5 fruit fly cellular contexts compared by ENCODE assay signal in genomic region chr3R:16336327-16337052, dm6.
TF ChIP-seq lines count a peak whose summit lies in the region.

No protein-coding gene starts in this region.

- TF ChIP-seq CTCF in whole organism, embryonic (GFP tag; optimal IDR thresholded peaks at IDR 0.05; lab: Kevin White, UChicago), result no peak

TF ChIP-seq in whole organism, adult, 20 proteins besides CTCF, POLR2A, EP300 and RAD21:
- TF ChIP-seq CG7101 (tag; optimal IDR thresholded peaks at IDR 0.05; lab: Kevin White, UChicago) (no peak), pad (GFP tag; optimal IDR thresholded peaks at IDR 0.05; lab: Kevin White, UChicago) (no peak), Hr96 (GFP tag; optimal IDR thresholded peaks at IDR 0.05; lab: Kevin White, UChicago) (no peak), CG12768 (GFP tag; optimal IDR thresholded peaks at IDR 0.05; lab: Kevin White, UChicago) (peak; percentile 24), CG5204 (GFP tag; optimal IDR thresholded peaks at IDR 0.05; lab: Kevin White, UChicago) (no peak), CG33017 (tag; optimal IDR thresholded peaks at IDR 0.05; lab: Kevin White, UChicago) (peak; percentile 10), cic (GFP tag; optimal IDR thresholded peaks at IDR 0.05; lab: Kevin White, UChicago) (no peak), tj (GFP tag; optimal IDR thresholded peaks at IDR 0.05; lab: Kevin White, UChicago) (peak; percentile 28), kay (GFP tag; lab: Kevin White, UChicago; ENCODE audit: borderline replicate concordance) (peak; percentile 86)

TF ChIP-seq in whole organism, embryonic, 481 proteins besides CTCF, POLR2A, EP300 and RAD21 (continues in another document):
- TF ChIP-seq twi (tag; optimal IDR thresholded peaks at IDR 0.05; lab: Kevin White, UChicago) (no peak), Hey (tag; optimal IDR thresholded peaks at IDR 0.05; lab: Kevin White, UChicago) (peak; percentile 26), Med (GFP tag; lab: Kevin White, UChicago) (peak; percentile 55), kay (GFP tag; optimal IDR thresholded peaks at IDR 0.05; lab: Kevin White, UChicago) (no peak), Ets65A (GFP tag; lab: Kevin White, UChicago) (peak; percentile 24), CG2678 (tag; optimal IDR thresholded peaks at IDR 0.05; lab: Kevin White, UChicago) (peak; percentile 33), bab2 (GFP tag; optimal IDR thresholded peaks at IDR 0.05; lab: Kevin White, UChicago) (peak; percentile 11), CG15601 (tag; optimal IDR thresholded peaks at IDR 0.05; lab: Kevin White, UChicago) (no peak), CG11398 (GFP tag; optimal IDR thresholded peaks at IDR 0.05; lab: Kevin White, UChicago) (no peak), CG6765 (GFP tag; optimal IDR thresholded peaks at IDR 0.05; lab: Kevin White, UChicago) (no peak), Poxn (GFP tag; IDR thresholded peaks at IDR 0.05; lab: Robert Waterston, UW) (no peak), CG4360 (GFP tag; IDR thresholded peaks at IDR 0.05; lab: Robert Waterston, UW) (0 out of 2 replicates have a peak, but pooled peaks have one; percentile 18), ro (GFP tag; IDR thresholded peaks at IDR 0.05; lab: Robert Waterston, UW) (no peak), grau (tag; optimal IDR thresholded peaks at IDR 0.05; lab: Kevin White, UChicago) (peak; percentile 5), CG30403 (GFP tag; optimal IDR thresholded peaks at IDR 0.05; lab: Kevin White, UChicago) (peak; percentile 2), CG7839 (tag; optimal IDR thresholded peaks at IDR 0.05; lab: Kevin White, UChicago) (peak; percentile 17), Lpt (GFP tag; optimal IDR thresholded peaks at IDR 0.05; lab: Kevin White, UChicago) (no peak), lola (GFP tag; optimal IDR thresholded peaks at IDR 0.05; lab: Kevin White, UChicago) (peak in 1 of 3 experiments; percentile 27), kni (GFP tag; optimal IDR thresholded peaks at IDR 0.05; lab: Kevin White, UChicago) (peak; percentile 91), Oli (tag; optimal IDR thresholded peaks at IDR 0.05; lab: Kevin White, UChicago) (peak; percentile 7), CG11504 (tag; optimal IDR thresholded peaks at IDR 0.05; lab: Kevin White, UChicago) (peak; percentile 42)

TF ChIP-seq in whole organism, prepupa, 60 proteins besides CTCF, POLR2A, EP300 and RAD21 (continues in another document):
- TF ChIP-seq spab (GFP tag; optimal IDR thresholded peaks at IDR 0.05; lab: Kevin White, UChicago) (no peak), eg (GFP tag; IDR thresholded peaks at IDR 0.05; lab: Robert Waterston, UW) (0 out of 3 replicates have a peak, but pooled peaks have one; percentile 43), CG6163 (GFP tag; IDR thresholded peaks at IDR 0.05; lab: Robert Waterston, UW) (no peak), Eip78C (GFP tag; lab: Kevin White, UChicago) (peak; percentile 94), cyc (GFP tag; optimal IDR thresholded peaks at IDR 0.05; lab: Kevin White, UChicago) (peak; percentile 39), Hr39 (GFP tag; optimal IDR thresholded peaks at IDR 0.05; lab: Kevin White, UChicago) (peak; percentile 56), Sox14 (GFP tag; optimal IDR thresholded peaks at IDR 0.05; lab: Kevin White, UChicago) (peak; percentile 38), CG6808 (GFP tag; optimal IDR thresholded peaks at IDR 0.05; lab: Kevin White, UChicago) (no peak), CG31627 (GFP tag; optimal IDR thresholded peaks at IDR 0.05; lab: Kevin White, UChicago) (peak; percentile 46), pdm3 (GFP tag; optimal IDR thresholded peaks at IDR 0.05; lab: Kevin White, UChicago) (peak; percentile 53), CG10669 (GFP tag; optimal IDR thresholded peaks at IDR 0.05; lab: Kevin White, UChicago) (peak; percentile 4), CG3919 (GFP tag; optimal IDR thresholded peaks at IDR 0.05; lab: Kevin White, UChicago) (peak; percentile 18), CG4318 (GFP tag; optimal IDR thresholded peaks at IDR 0.05; lab: Kevin White, UChicago) (peak; percentile 70), Eip75B (GFP tag; optimal IDR thresholded peaks at IDR 0.05; lab: Kevin White, UChicago) (peak; percentile 28), lz (GFP tag; optimal IDR thresholded peaks at IDR 0.05; lab: Kevin White, UChicago) (peak; percentile 62), CG8632 (GFP tag; optimal IDR thresholded peaks at IDR 0.05; lab: Kevin White, UChicago) (no peak), Blimp-1 (GFP tag; optimal IDR thresholded peaks at IDR 0.05; lab: Kevin White, UChicago) (no peak), CG32006 (GFP tag; optimal IDR thresholded peaks at IDR 0.05; lab: Kevin White, UChicago) (peak; percentile 90), CG10631 (GFP tag; optimal IDR thresholded peaks at IDR 0.05; lab: Kevin White, UChicago) (peak; percentile 38), CG3032 (tag; optimal IDR thresholded peaks at IDR 0.05; lab: Kevin White, UChicago) (no peak), esn (GFP tag; optimal IDR thresholded peaks at IDR 0.05; lab: Kevin White, UChicago) (peak; percentile 66), net (GFP tag; optimal IDR thresholded peaks at IDR 0.05; lab: Kevin White, UChicago) (peak; percentile 45)

TF ChIP-seq in whole organism, pupa, 21 proteins besides CTCF, POLR2A, EP300 and RAD21:
- TF ChIP-seq gl (tag; optimal IDR thresholded peaks at IDR 0.05; lab: Kevin White, UChicago) (no peak), CG4496 (GFP tag; IDR thresholded peaks at IDR 0.05; lab: Robert Waterston, UW) (0 out of 3 replicates have a peak, but pooled peaks have one; percentile 21), CG17806 (tag; optimal IDR thresholded peaks at IDR 0.05; lab: Kevin White, UChicago) (peak; percentile 15), Pif1A (GFP tag; optimal IDR thresholded peaks at IDR 0.05; lab: Kevin White, UChicago) (peak; percentile 41), CG32121 (GFP tag; IDR thresholded peaks at IDR 0.05; lab: Robert Waterston, UW) (no peak), CG14655 (GFP tag; optimal IDR thresholded peaks at IDR 0.05; lab: Kevin White, UChicago) (peak; percentile 75), CG8301 (tag; optimal IDR thresholded peaks at IDR 0.05; lab: Kevin White, UChicago) (peak; percentile 69), Snoo (tag; optimal IDR thresholded peaks at IDR 0.05; lab: Kevin White, UChicago) (peak; percentile 8), D1 (tag; optimal IDR thresholded peaks at IDR 0.05; lab: Kevin White, UChicago) (no peak), CG8159 (tag; optimal IDR thresholded peaks at IDR 0.05; lab: Kevin White, UChicago) (peak; percentile 33), Ets98B (GFP tag; IDR thresholded peaks at IDR 0.05; lab: Robert Waterston, UW) (no peak; the same call in 1 of the 2 replicates), CG15710 (tag; optimal IDR thresholded peaks at IDR 0.05; lab: Kevin White, UChicago) (no peak), CG9948 (tag; optimal IDR thresholded peaks at IDR 0.05; lab: Kevin White, UChicago) (no peak), CG10348 (GFP tag; IDR thresholded peaks at IDR 0.05; lab: Robert Waterston, UW) (no peak), CG12605 (GFP tag; IDR thresholded peaks at IDR 0.05; lab: Robert Waterston, UW) (no peak), Pif1B (GFP tag; optimal IDR thresholded peaks at IDR 0.05; lab: Kevin White, UChicago) (peak; percentile 34)

TF ChIP-seq in whole organism, wandering third instar larva, 38 proteins besides CTCF, POLR2A, EP300 and RAD21 (continues in another document):
- no peak for TF ChIP-seq lola (GFP tag; optimal IDR thresholded peaks at IDR 0.05; lab: Kevin White, UChicago)
- peak; percentile 30 for TF ChIP-seq br (GFP tag; optimal IDR thresholded peaks at IDR 0.05; lab: Kevin White, UChicago)
- peak; percentile 47 for TF ChIP-seq fru (GFP tag; optimal IDR thresholded peaks at IDR 0.05; lab: Kevin White, UChicago)
- TF ChIP-seq OdsH (GFP tag; optimal IDR thresholded peaks at IDR 0.05; lab: Kevin White, UChicago), result no peak
- TF ChIP-seq GATAd (GFP tag; optimal IDR thresholded peaks at IDR 0.05; lab: Kevin White, UChicago), result no peak
- TF ChIP-seq h (GFP tag; optimal IDR thresholded peaks at IDR 0.05; lab: Kevin White, UChicago), result peak; percentile 25
- peak in 1 of 2 experiments; percentile 40 for TF ChIP-seq foxo (GFP tag; optimal IDR thresholded peaks at IDR 0.05; lab: Kevin White, UChicago)
- TF ChIP-seq N (GFP tag; optimal IDR thresholded peaks at IDR 0.05; lab: Kevin White, UChicago), result no peak
- no peak for TF ChIP-seq jim (GFP tag; optimal IDR thresholded peaks at IDR 0.05; lab: Kevin White, UChicago)
- TF ChIP-seq Rel (GFP tag; optimal IDR thresholded peaks at IDR 0.05; lab: Kevin White, UChicago), result no peak
- TF ChIP-seq Rel (tag; optimal IDR thresholded peaks at IDR 0.05; lab: Kevin White, UChicago), result no peak
- no peak for TF ChIP-seq Vsx2 (GFP tag; optimal IDR thresholded peaks at IDR 0.05; lab: Kevin White, UChicago; ENCODE audit: partially characterized antibody)
- TF ChIP-seq dmrt93B (GFP tag; optimal IDR thresholded peaks at IDR 0.05; lab: Kevin White, UChicago), result no peak
- no peak for TF ChIP-seq Dfd (GFP tag; optimal IDR thresholded peaks at IDR 0.05; lab: Kevin White, UChicago)
- no peak for TF ChIP-seq CG9705 (GFP tag; optimal IDR thresholded peaks at IDR 0.05; lab: Kevin White, UChicago)
- no peak for TF ChIP-seq CrebA (GFP tag; optimal IDR thresholded peaks at IDR 0.05; lab: Kevin White, UChicago; ENCODE audit: borderline replicate concordance)
- TF ChIP-seq Hnf4 (GFP tag; optimal IDR thresholded peaks at IDR 0.05; lab: Kevin White, UChicago), result peak; percentile 8
- no peak for TF ChIP-seq Hr78 (GFP tag; optimal IDR thresholded peaks at IDR 0.05; lab: Kevin White, UChicago)
- peak; percentile 39 for TF ChIP-seq ey (GFP tag; optimal IDR thresholded peaks at IDR 0.05; lab: Kevin White, UChicago)
- no peak for TF ChIP-seq dl (GFP tag; optimal IDR thresholded peaks at IDR 0.05; lab: Kevin White, UChicago; ENCODE audit: insufficient read depth in 1 of 2, partially characterized antibody in 2 of 2)
- peak; percentile 16 for TF ChIP-seq HLH106 (tag; optimal IDR thresholded peaks at IDR 0.05; lab: Kevin White, UChicago)
- TF ChIP-seq Hr83 (GFP tag; optimal IDR thresholded peaks at IDR 0.05; lab: Kevin White, UChicago; ENCODE audit: poor library complexity, severe bottlenecking), result no peak
- TF ChIP-seq Dif (GFP tag; optimal IDR thresholded peaks at IDR 0.05; lab: Kevin White, UChicago; ENCODE audit: partially characterized antibody), result no peak
- no peak for TF ChIP-seq Mio (GFP tag; optimal IDR thresholded peaks at IDR 0.05; lab: Kevin White, UChicago)
- no peak for TF ChIP-seq pan (optimal IDR thresholded peaks at IDR 0.05; lab: Kevin White, UChicago)
- TF ChIP-seq sage (GFP tag; optimal IDR thresholded peaks at IDR 0.05; lab: Kevin White, UChicago), result peak; percentile 48
- no peak for TF ChIP-seq rgr (GFP tag; optimal IDR thresholded peaks at IDR 0.05; lab: Kevin White, UChicago)
- no peak for TF ChIP-seq CG32264 (GFP tag; optimal IDR thresholded peaks at IDR 0.05; lab: Kevin White, UChicago)
- no peak for TF ChIP-seq tai (GFP tag; optimal IDR thresholded peaks at IDR 0.05; lab: Kevin White, UChicago)
- TF ChIP-seq sv (GFP tag; optimal IDR thresholded peaks at IDR 0.05; lab: Kevin White, UChicago), result no peak
- TF ChIP-seq Sp1 (GFP tag; optimal IDR thresholded peaks at IDR 0.05; lab: Kevin White, UChicago), result peak; percentile 9
- TF ChIP-seq woc (GFP tag; optimal IDR thresholded peaks at IDR 0.05; lab: Kevin White, UChicago), result peak; percentile 46
- no peak for TF ChIP-seq Abd-B (GFP tag; optimal IDR thresholded peaks at IDR 0.05; lab: Kevin White, UChicago)
